Worm (Caenorhabditis elegans) whole organism, L2 larva: ENCODE results near the gene W01F3.2.

ENCODE experiments used
- ama-1 ChIP-seq: fragments of 150-350 bp; optimal IDR thresholded peaks from 2 replicates; lab custom pipeline; 2018; ENCODE audit warnings: inconsistent platforms
- blmp-1 ChIP-seq: sonication (generic microtip); optimal IDR thresholded peaks from 2 replicates; lab custom pipeline; 2017; ENCODE audit warnings: missing genetic modification characterization, mild to moderate bottlenecking, missing compliant biosample characterization, antibody characterized with exemption, moderate library complexity; ENCODE audit not compliant: insufficient read depth
- ceh-16 ChIP-seq: fragments of 150-350 bp; optimal IDR thresholded peaks from 2 replicates; lab custom pipeline; 2014; ENCODE audit warnings: missing biosample characterization, missing genetic modification characterization
- ceh-82 ChIP-seq: fragments of 150-350 bp; optimal IDR thresholded peaks from 2 replicates; lab custom pipeline; 2014; ENCODE audit warnings: missing biosample characterization, missing genetic modification characterization
- egl-27 ChIP-seq: sonication (generic microtip); optimal IDR thresholded peaks from 3 replicates; lab custom pipeline; 2017; ENCODE audit warnings: missing biosample characterization, missing genetic modification reagents, missing genetic modification characterization
- elt-1 ChIP-seq: fragments of 150-350 bp; optimal IDR thresholded peaks from 2 replicates; lab custom pipeline; 2014; ENCODE audit warnings: missing biosample characterization, missing genetic modification characterization
- mab-5 ChIP-seq: fragments of 150-350 bp; optimal IDR thresholded peaks from 2 replicates; lab custom pipeline; 2014; ENCODE audit warnings: missing biosample characterization, missing genetic modification characterization
- nhr-237 ChIP-seq: fragments of 150-350 bp; optimal IDR thresholded peaks from 2 replicates; lab custom pipeline; 2014; ENCODE audit warnings: missing biosample characterization, missing genetic modification characterization
- nhr-77 ChIP-seq: fragments of 150-350 bp; optimal IDR thresholded peaks from 2 replicates; lab custom pipeline; 2014; ENCODE audit warnings: missing biosample characterization, missing genetic modification characterization
- sma-9 ChIP-seq, 2 experiments: fragments of 150-350 bp in 1 of 2; sonication (generic microtip) in 1 of 2; optimal IDR thresholded peaks; 2 replicates each; lab custom pipeline; 2014 to 2016; ENCODE audit warnings: missing genetic modification characterization in 2 of 2, mild to moderate bottlenecking in 1 of 2, missing biosample characterization in 1 of 2, missing compliant biosample characterization in 1 of 2, missing genetic modification reagents in 1 of 2, moderate library complexity in 1 of 2
- ztf-4 ChIP-seq: fragments of 150-350 bp; optimal IDR thresholded peaks from 2 replicates; lab custom pipeline; 2014; ENCODE audit warnings: missing biosample characterization, missing genetic modification characterization

- TF ChIP-seq ama-1 (lab: Kevin White, UChicago) (no peak), ceh-16 (tag; lab: Kevin White, UChicago) (no peak), elt-1 (no peak), ztf-4 (no peak), nhr-237 (no peak), mab-5 (tag; lab: Kevin White, UChicago) (no peak), egl-27 (no peak), blmp-1 (tag; lab: Kevin White, UChicago) (no peak), nhr-77 (tag; lab: Kevin White, UChicago) (no peak), ceh-82 (tag; lab: Kevin White, UChicago) (no peak), sma-9 (GFP tag; optimal IDR thresholded peaks at IDR 0.05; lab: Kevin White, UChicago) (no peak), sma-9 (tag; optimal IDR thresholded peaks at IDR 0.05; lab: Kevin White, UChicago) (no peak)
These were observed 25.8 kb upstream of the W01F3.2 start, which contains the start of gene F46B3.16 for ce11 chrV:20634330-20634729.
